Fruit fly (Drosophila melanogaster): Measurements from ENCODE around the gene rut.

dm6 chrX:14839047-14839446, 13.2 kb upstream of the rut start, which contains the start of the genes CG32590 and Flo2:
- TF ChIP-seq cic (GFP tag; optimal IDR thresholded peaks at IDR 0.05) (no peak), CG33017 (tag; optimal IDR thresholded peaks at IDR 0.05) (peak; percentile 42), CG7101 (tag; optimal IDR thresholded peaks at IDR 0.05) (peak; percentile 78), Clk (GFP tag; optimal IDR thresholded peaks at IDR 0.05) (peak; percentile 48), bab1 (GFP tag; optimal IDR thresholded peaks at IDR 0.05) (peak; percentile 87), Hr96 (GFP tag; optimal IDR thresholded peaks at IDR 0.05) (no peak), CG7045 (GFP tag; optimal IDR thresholded peaks at IDR 0.05) (no peak), cnc (optimal IDR thresholded peaks at IDR 0.05) (no peak), Mnt (GFP tag; optimal IDR thresholded peaks at IDR 0.05) (peak; percentile 81)

Measured in whole organism, adult.